Fruit fly (Drosophila melanogaster): ENCODE data around the gene CG9372.

Gene CG9372

dm6 chr3L:19605974-19606497 is at the start of gene CG9372, which contains the start of gene lush:
Gene CG9372 (plus strand): TSS chr3L:19606208.
Gene lush (minus strand): TSS chr3L:19606090.
- TF ChIP-seq HLH106 (tag; optimal IDR thresholded peaks at IDR 0.05) (no peak), Mio (GFP tag; optimal IDR thresholded peaks at IDR 0.05) (no peak), psq (GFP tag; optimal IDR thresholded peaks at IDR 0.05) (no peak), dmrt93B (GFP tag; optimal IDR thresholded peaks at IDR 0.05) (no peak), rgr (GFP tag; optimal IDR thresholded peaks at IDR 0.05) (no peak), Jra (GFP tag; optimal IDR thresholded peaks at IDR 0.05) (no peak)

DNA sequence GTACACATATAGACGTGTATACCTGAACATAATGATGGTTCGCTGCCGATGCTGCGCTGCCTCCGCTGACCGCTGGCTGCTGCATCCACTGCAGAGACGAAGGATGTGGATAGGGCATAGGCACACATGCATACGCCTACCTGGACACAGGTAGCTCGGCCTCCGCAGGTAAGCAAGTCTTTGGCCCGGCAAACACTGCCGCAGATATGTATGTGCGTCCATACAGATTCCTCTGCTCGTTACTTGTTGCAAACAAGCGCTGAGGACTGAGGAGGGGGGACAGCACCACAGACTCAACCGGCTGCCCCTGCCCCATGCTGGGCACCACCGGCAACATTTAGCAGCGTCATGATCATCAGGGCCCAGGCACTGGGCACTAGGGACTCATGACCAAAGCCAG is 49.3 kb upstream of the CG9372 start:
- TF ChIP-seq Dfd (GFP tag; optimal IDR thresholded peaks at IDR 0.05) (no peak), lola (GFP tag; optimal IDR thresholded peaks at IDR 0.05) (no peak), dmrt93B (GFP tag; optimal IDR thresholded peaks at IDR 0.05) (no peak), Abd-B (GFP tag; optimal IDR thresholded peaks at IDR 0.05) (no peak), Myc (optimal IDR thresholded peaks at IDR 0.05) (no peak), Vsx2 (GFP tag; optimal IDR thresholded peaks at IDR 0.05; ENCODE audit: partially characterized antibody) (peak; percentile 7), OdsH (GFP tag; optimal IDR thresholded peaks at IDR 0.05) (no peak), h (GFP tag; optimal IDR thresholded peaks at IDR 0.05) (no peak), Dif (GFP tag; optimal IDR thresholded peaks at IDR 0.05; ENCODE audit: partially characterized antibody) (no peak), dl (GFP tag; optimal IDR thresholded peaks at IDR 0.05; ENCODE audit: insufficient read depth in 1 of 2, partially characterized antibody in 2 of 2) (no peak), sv (GFP tag; optimal IDR thresholded peaks at IDR 0.05) (no peak), fru (GFP tag; optimal IDR thresholded peaks at IDR 0.05) (peak; percentile 87), Rel (GFP tag; optimal IDR thresholded peaks at IDR 0.05) (peak; percentile 12), Rel (tag; optimal IDR thresholded peaks at IDR 0.05) (peak; percentile 3), CG9705 (GFP tag; optimal IDR thresholded peaks at IDR 0.05) (no peak), foxo (GFP tag; optimal IDR thresholded peaks at IDR 0.05) (no peak), brk (GFP tag; optimal IDR thresholded peaks at IDR 0.05) (no peak), rgr (GFP tag; optimal IDR thresholded peaks at IDR 0.05) (no peak), usp (GFP tag; optimal IDR thresholded peaks at IDR 0.05) (no peak), N (GFP tag; optimal IDR thresholded peaks at IDR 0.05) (no peak), pan (optimal IDR thresholded peaks at IDR 0.05) (no peak), psq (GFP tag; optimal IDR thresholded peaks at IDR 0.05) (no peak), HLH106 (tag; optimal IDR thresholded peaks at IDR 0.05) (no peak), Mio (GFP tag; optimal IDR thresholded peaks at IDR 0.05) (no peak), woc (GFP tag; optimal IDR thresholded peaks at IDR 0.05) (peak; percentile 44), Hnf4 (GFP tag; optimal IDR thresholded peaks at IDR 0.05) (no peak), tai (GFP tag; optimal IDR thresholded peaks at IDR 0.05) (no peak), ey (GFP tag; optimal IDR thresholded peaks at IDR 0.05) (no peak), GATAd (GFP tag; optimal IDR thresholded peaks at IDR 0.05) (no peak), CrebA (GFP tag; optimal IDR thresholded peaks at IDR 0.05; ENCODE audit: borderline replicate concordance) (peak; percentile 25), CG32264 (GFP tag; optimal IDR thresholded peaks at IDR 0.05) (no peak)

DNA sequence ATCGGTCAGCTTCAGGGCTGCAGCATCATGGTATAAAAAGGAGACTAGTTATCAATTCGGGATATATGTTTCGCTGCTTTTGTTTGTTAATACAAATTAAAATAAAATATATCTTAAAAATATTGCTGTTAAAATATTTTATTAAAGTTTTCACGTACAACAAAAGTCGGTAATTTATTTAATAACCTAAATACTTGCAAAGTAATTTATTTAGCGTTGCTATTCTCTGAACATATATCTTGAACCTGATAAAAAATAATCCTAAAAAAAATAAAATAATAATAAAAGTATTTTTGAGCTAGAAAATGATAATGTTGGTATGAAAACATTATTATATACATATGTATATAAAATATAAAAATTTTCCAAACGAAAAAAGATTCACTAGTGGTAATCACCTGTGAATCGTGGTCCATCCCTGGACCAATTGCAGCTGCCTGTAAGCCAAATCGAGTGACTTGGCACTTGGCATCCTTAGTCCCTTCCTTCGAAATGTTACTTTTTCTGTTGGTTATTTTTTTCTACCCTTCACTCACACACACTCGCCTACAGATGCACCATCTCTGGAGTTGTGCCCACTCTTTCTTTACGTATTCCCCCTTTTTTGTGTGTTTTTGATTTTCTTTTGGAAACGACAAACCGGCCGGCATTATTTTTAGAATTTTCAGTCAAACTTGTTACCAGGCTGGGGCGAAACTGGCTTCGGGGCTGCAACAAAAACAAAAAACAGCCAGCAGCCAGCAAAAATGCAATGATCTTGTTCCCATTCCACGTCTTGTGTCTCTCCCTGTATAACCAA is 48.6 kb upstream of the CG9372 start:
- TF ChIP-seq psq (GFP tag; optimal IDR thresholded peaks at IDR 0.05), result peak; percentile 58
- TF ChIP-seq foxo (GFP tag; optimal IDR thresholded peaks at IDR 0.05), result peak in 1 of 2 experiments; percentile 74
- no peak for TF ChIP-seq pan (optimal IDR thresholded peaks at IDR 0.05)
- TF ChIP-seq OdsH (GFP tag; optimal IDR thresholded peaks at IDR 0.05), result peak; percentile 51
- TF ChIP-seq Sp1 (GFP tag; optimal IDR thresholded peaks at IDR 0.05), result peak; percentile 88
- peak; percentile 30 for TF ChIP-seq rgr (GFP tag; optimal IDR thresholded peaks at IDR 0.05)
- peak; percentile 59 for TF ChIP-seq CrebA (GFP tag; optimal IDR thresholded peaks at IDR 0.05; ENCODE audit: borderline replicate concordance)
- peak; percentile 34 for TF ChIP-seq Rel (GFP tag; optimal IDR thresholded peaks at IDR 0.05)
- TF ChIP-seq Rel (tag; optimal IDR thresholded peaks at IDR 0.05), result peak; percentile 67
- TF ChIP-seq tai (GFP tag; optimal IDR thresholded peaks at IDR 0.05), result peak; percentile 19
- peak; percentile 67 for TF ChIP-seq dmrt93B (GFP tag; optimal IDR thresholded peaks at IDR 0.05)
- no peak for TF ChIP-seq lola (GFP tag; optimal IDR thresholded peaks at IDR 0.05)
- peak; percentile 82 for TF ChIP-seq HLH106 (tag; optimal IDR thresholded peaks at IDR 0.05)
- no peak for TF ChIP-seq GATAd (GFP tag; optimal IDR thresholded peaks at IDR 0.05)
- TF ChIP-seq dl (GFP tag; optimal IDR thresholded peaks at IDR 0.05; ENCODE audit: insufficient read depth in 1 of 2, partially characterized antibody in 2 of 2), result no peak
- peak; percentile 6 for TF ChIP-seq woc (GFP tag; optimal IDR thresholded peaks at IDR 0.05)
